Fruit fly (Drosophila melanogaster) whole organism, wandering third instar larva: ENCODE measurements around the gene corto.

Experiments
- Abd-B ChIP-seq: fragments of >200 bp; optimal IDR thresholded peaks from 2 replicates; lab custom pipeline; 2017; ENCODE audit warnings: missing biosample characterization, missing genetic modification characterization
- Dfd ChIP-seq: fragments of >200 bp; optimal IDR thresholded peaks from 2 replicates; lab custom pipeline; 2017; ENCODE audit warnings: missing biosample characterization, missing genetic modification characterization
- Dif ChIP-seq: fragments of 200-275, 200-300 bp; sonication (Bioruptor generic); optimal IDR thresholded peaks from 2 replicates; lab custom pipeline; 2018; ENCODE audit warnings: missing biosample characterization, missing genetic modification characterization; ENCODE audit not compliant: partially characterized antibody
- br ChIP-seq: fragments of 200-800 bp; sonication (Bioruptor generic); optimal IDR thresholded peaks from 2 replicates; lab custom pipeline; 2016; ENCODE audit warnings: missing biosample characterization, missing genetic modification characterization
- pan ChIP-seq: fragments of >200 bp; optimal IDR thresholded peaks from 2 replicates; lab custom pipeline; 2017
- usp ChIP-seq: fragments of >200 bp; optimal IDR thresholded peaks from 2 replicates; lab custom pipeline; 2017; ENCODE audit warnings: missing biosample characterization, missing genetic modification characterization

DNA sequence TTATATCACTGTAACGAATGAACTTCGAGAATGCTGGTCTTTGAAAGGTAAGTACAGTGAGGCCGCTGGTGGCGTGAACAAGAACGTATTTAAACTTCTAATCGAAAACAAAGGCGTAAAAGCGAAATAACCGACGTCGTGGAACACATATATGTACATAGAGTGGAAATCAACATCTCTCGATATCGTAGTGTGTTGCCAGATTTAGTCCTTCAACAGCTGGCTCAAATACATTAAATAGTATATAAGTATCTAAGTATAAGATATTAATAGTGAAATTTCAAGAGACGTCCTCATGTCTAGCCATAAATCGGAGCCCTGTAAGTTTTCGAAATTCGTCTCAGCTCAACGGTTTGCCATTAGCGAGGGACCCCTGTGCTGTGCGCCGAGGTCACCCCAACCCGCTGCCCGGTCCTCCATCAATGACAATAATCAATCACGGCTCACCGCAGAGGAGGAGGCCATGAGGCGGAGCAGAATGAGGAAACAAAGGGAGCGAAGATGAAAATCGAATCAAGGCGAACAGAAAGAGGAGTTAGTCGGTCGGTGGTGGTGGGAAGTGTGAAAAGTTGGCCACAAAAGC lies 3.8 kb downstream of the corto start:
- TF ChIP-seq Dfd (GFP tag; lab: Kevin White, UChicago) (no peak), pan (lab: Kevin White, UChicago) (no peak), Dif (GFP tag; lab: Kevin White, UChicago) (no peak), Abd-B (GFP tag; lab: Kevin White, UChicago) (no peak), br (GFP tag; lab: Kevin White, UChicago) (no peak), usp (GFP tag; lab: Kevin White, UChicago) (no peak)
